Worm (Caenorhabditis elegans) whole organism, mixed stage, embryonic: Measurements from ENCODE around the gene cutl-19.

Experiments used
- ceh-39 ChIP-seq: fragments of 150-350 bp; optimal IDR thresholded peaks from 2 replicates; lab custom pipeline; 2014; ENCODE audit warnings: missing biosample characterization, missing genetic modification characterization
- elt-1 ChIP-seq: sonication (generic microtip); optimal IDR thresholded peaks from 2 replicates; lab custom pipeline; 2017; ENCODE audit warnings: missing genetic modification characterization, mild to moderate bottlenecking, missing compliant biosample characterization, antibody characterized with exemption, moderate library complexity, borderline replicate concordance; ENCODE audit not compliant: insufficient read depth
- mep-1 ChIP-seq: fragments of 150-350 bp; optimal IDR thresholded peaks from 2 replicates; lab custom pipeline; 2017; ENCODE audit warnings: missing biosample characterization, missing genetic modification reagents, missing genetic modification characterization, inconsistent platforms
- nhr-28 ChIP-seq: fragments of 150-350 bp; optimal IDR thresholded peaks from 2 replicates; lab custom pipeline; 2014; ENCODE audit warnings: missing biosample characterization, missing genetic modification characterization
- sptf-1 ChIP-seq: sonication (generic microtip); optimal IDR thresholded peaks from 2 replicates; lab custom pipeline; 2017; ENCODE audit warnings: mild to moderate bottlenecking, missing genetic modification characterization, moderate library complexity, missing compliant biosample characterization

DNA sequence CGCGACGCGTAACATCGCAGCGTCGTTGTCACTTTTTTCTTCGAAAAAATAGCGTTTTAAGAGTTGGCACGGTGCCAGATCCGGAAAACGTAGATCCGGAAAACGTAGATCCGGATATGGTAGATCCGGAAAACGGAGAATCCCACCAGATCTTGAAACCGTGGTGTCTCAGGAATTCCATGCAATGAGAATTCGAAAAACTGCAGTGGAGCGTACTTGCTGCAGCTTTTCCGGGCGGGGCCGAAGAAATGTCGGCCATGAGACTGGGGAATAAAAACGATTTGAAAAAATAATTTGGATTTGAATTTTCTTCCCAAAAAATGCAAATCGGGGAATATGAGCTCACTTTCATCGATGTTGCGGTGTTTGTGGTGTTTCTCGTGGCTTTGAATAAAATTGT lies 44.9 kb downstream of the cutl-19 start, which contains the start of gene K10D2.5:
- TF ChIP-seq ceh-39 (peak; percentile 70), elt-1 (tag; lab: Kevin White, UChicago) (no peak), sptf-1 (tag; lab: Kevin White, UChicago) (peak; percentile 84), nhr-28 (tag; lab: Kevin White, UChicago) (no peak), mep-1 (peak; percentile 90)
